Worm (Caenorhabditis elegans) whole organism, mixed stage, embryonic: ENCODE measurements around the gene F46E10.18.

ENCODE experiments used
- M03D4.4 ChIP-seq: sonication (generic microtip); optimal IDR thresholded peaks from 2 replicates; lab custom pipeline; 2017; ENCODE audit warnings: mild to moderate bottlenecking, missing genetic modification characterization, missing compliant biosample characterization
- bed-3 ChIP-seq: fragments of 200-800 bp; sonication (Bioruptor generic); optimal IDR thresholded peaks from 3 replicates; lab custom pipeline; 2018; ENCODE audit warnings: mild to moderate bottlenecking, missing genetic modification characterization, moderate library complexity, missing compliant biosample characterization
- blmp-1 ChIP-seq: fragments of 150-350 bp; optimal IDR thresholded peaks from 2 replicates; lab custom pipeline; 2014; ENCODE audit warnings: missing biosample characterization, missing genetic modification characterization
- ceh-39 ChIP-seq: fragments of 150-350 bp; optimal IDR thresholded peaks from 2 replicates; lab custom pipeline; 2014; ENCODE audit warnings: missing biosample characterization, missing genetic modification characterization
- ceh-43 ChIP-seq: fragments of 200-800 bp; sonication (Bioruptor generic); optimal IDR thresholded peaks from 2 replicates; lab custom pipeline; 2018; ENCODE audit warnings: mild to moderate bottlenecking, missing genetic modification characterization, moderate library complexity, missing compliant biosample characterization
- ceh-83 ChIP-seq: fragments of 200-800 bp; sonication (Bioruptor generic); optimal IDR thresholded peaks from 2 replicates; lab custom pipeline; 2018; ENCODE audit warnings: mild to moderate bottlenecking, missing genetic modification characterization, missing compliant biosample characterization
- ces-1 ChIP-seq: fragments of 150-350 bp; optimal IDR thresholded peaks from 2 replicates; lab custom pipeline; 2014; ENCODE audit warnings: missing biosample characterization, missing genetic modification reagents, missing genetic modification characterization
- cnd-1 ChIP-seq: fragments of 200-800 bp; sonication (Bioruptor generic); optimal IDR thresholded peaks from 2 replicates; lab custom pipeline; 2018; ENCODE audit warnings: mild to moderate bottlenecking, missing genetic modification characterization, missing compliant biosample characterization
- drap-1 ChIP-seq: fragments of 200-800 bp; sonication (Bioruptor generic); optimal IDR thresholded peaks from 3 replicates; lab custom pipeline; 2018; ENCODE audit warnings: mild to moderate bottlenecking, missing genetic modification characterization, missing compliant biosample characterization
- elt-3 ChIP-seq: fragments of 150-350 bp; optimal IDR thresholded peaks from 2 replicates; lab custom pipeline; 2014; ENCODE audit warnings: missing biosample characterization, missing genetic modification characterization
- flh-1 ChIP-seq: fragments of 200-800 bp; sonication (Bioruptor generic); optimal IDR thresholded peaks from 2 replicates; lab custom pipeline; 2018; ENCODE audit warnings: mild to moderate bottlenecking, missing genetic modification characterization, moderate library complexity, missing compliant biosample characterization
- ham-2 ChIP-seq: fragments of 200-800 bp; sonication (Bioruptor generic); optimal IDR thresholded peaks from 2 replicates; lab custom pipeline; 2018; ENCODE audit warnings: mild to moderate bottlenecking, missing genetic modification characterization, missing compliant biosample characterization
- hlh-1 ChIP-seq: fragments of 150-350 bp; optimal IDR thresholded peaks from 2 replicates; lab custom pipeline; 2014; ENCODE audit warnings: missing biosample characterization, missing genetic modification reagents, missing genetic modification characterization
- lin-13 ChIP-seq: fragments of 150-350 bp; optimal IDR thresholded peaks from 2 replicates; lab custom pipeline; 2014; ENCODE audit warnings: missing biosample characterization, missing genetic modification characterization
- lsy-2 ChIP-seq: fragments of 150-350 bp; optimal IDR thresholded peaks from 2 replicates; lab custom pipeline; 2014; ENCODE audit warnings: missing biosample characterization, missing genetic modification characterization
- mab-5 ChIP-seq: fragments of 150-350 bp; optimal IDR thresholded peaks from 2 replicates; lab custom pipeline; 2014; ENCODE audit warnings: missing biosample characterization, missing genetic modification characterization
- mep-1 ChIP-seq: fragments of 150-350 bp; optimal IDR thresholded peaks from 2 replicates; lab custom pipeline; 2017; ENCODE audit warnings: missing biosample characterization, missing genetic modification reagents, missing genetic modification characterization, inconsistent platforms
- mls-2 ChIP-seq: sonication (generic microtip); optimal IDR thresholded peaks from 2 replicates; lab custom pipeline; 2016; ENCODE audit warnings: mild to moderate bottlenecking, missing genetic modification characterization, moderate library complexity, missing compliant biosample characterization
- nhr-12 ChIP-seq: fragments of 150-350 bp; optimal IDR thresholded peaks from 2 replicates; lab custom pipeline; 2014; ENCODE audit warnings: missing biosample characterization, missing genetic modification characterization
- nhr-2 ChIP-seq: fragments of 150-350 bp; optimal IDR thresholded peaks from 2 replicates; lab custom pipeline; 2014; ENCODE audit warnings: missing biosample characterization, missing genetic modification characterization
- nhr-237 ChIP-seq: fragments of 150-350 bp; optimal IDR thresholded peaks from 2 replicates; lab custom pipeline; 2014; ENCODE audit warnings: missing biosample characterization, missing genetic modification characterization
- nhr-76 ChIP-seq: sonication (generic microtip); optimal IDR thresholded peaks from 2 replicates; lab custom pipeline; 2017; ENCODE audit warnings: missing biosample characterization, missing genetic modification characterization
- pha-4 ChIP-seq: fragments of 150-350 bp; optimal IDR thresholded peaks from 2 replicates; lab custom pipeline; 2018; ENCODE audit warnings: missing biosample characterization, missing genetic modification reagents, missing genetic modification characterization
- snpc-4 ChIP-seq: fragments of 150-350 bp; optimal IDR thresholded peaks from 2 replicates; lab custom pipeline; 2014; ENCODE audit warnings: missing biosample characterization, missing genetic modification characterization
- sptf-1 ChIP-seq: sonication (generic microtip); optimal IDR thresholded peaks from 2 replicates; lab custom pipeline; 2017; ENCODE audit warnings: mild to moderate bottlenecking, missing genetic modification characterization, moderate library complexity, missing compliant biosample characterization
- tbx-8 ChIP-seq: fragments of 200-800 bp; sonication (Bioruptor generic); optimal IDR thresholded peaks from 2 replicates; lab custom pipeline; 2018; ENCODE audit warnings: mild to moderate bottlenecking, missing genetic modification characterization, moderate library complexity, missing compliant biosample characterization
- unc-120 ChIP-seq: sonication (generic microtip); optimal IDR thresholded peaks from 2 replicates; lab custom pipeline; 2017; ENCODE audit warnings: missing genetic modification characterization, missing compliant biosample characterization; ENCODE audit not compliant: poor library complexity, severe bottlenecking
- unc-39 ChIP-seq: fragments of 150-350 bp; optimal IDR thresholded peaks from 2 replicates; lab custom pipeline; 2014; ENCODE audit warnings: missing biosample characterization, missing genetic modification characterization
- zip-8 ChIP-seq: fragments of 150-350 bp; optimal IDR thresholded peaks from 2 replicates; lab custom pipeline; 2014; ENCODE audit warnings: missing biosample characterization, missing genetic modification characterization
- ztf-11 ChIP-seq: fragments of 150-350 bp; optimal IDR thresholded peaks from 2 replicates; lab custom pipeline; 2014; ENCODE audit warnings: missing biosample characterization, missing genetic modification characterization

F46E10.18 gene

DNA sequence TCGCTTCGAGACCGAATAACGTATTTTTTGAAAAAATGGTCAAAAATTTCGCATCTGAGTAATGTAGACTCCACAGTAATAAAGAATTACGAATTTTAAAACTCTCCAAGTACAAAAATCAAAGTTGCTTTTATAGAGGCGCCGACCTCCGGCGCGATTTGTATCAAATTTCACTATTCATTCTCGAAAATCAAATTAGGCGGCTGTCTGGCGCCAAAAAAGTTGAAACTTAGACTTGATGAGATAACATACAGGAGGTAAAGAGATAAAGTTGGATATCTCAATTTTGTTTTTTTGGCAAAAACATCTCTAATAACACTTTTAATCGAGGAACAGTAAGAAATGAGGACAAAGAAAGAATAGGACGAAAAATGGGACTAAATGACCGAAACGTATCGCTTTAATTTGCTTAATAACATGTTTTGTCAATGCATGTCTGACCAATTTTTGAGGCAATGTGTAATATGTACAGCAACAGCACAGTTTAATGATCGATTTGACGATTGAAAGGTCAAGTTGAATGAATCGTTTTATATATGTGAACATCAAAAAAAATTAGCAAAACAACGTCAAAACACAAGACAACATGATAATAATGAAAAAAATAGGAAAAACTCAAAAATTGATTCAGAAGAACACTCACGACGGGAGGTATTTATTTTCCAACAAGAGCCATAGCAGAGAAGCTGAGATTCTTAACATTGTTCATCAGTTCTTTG lies 14.4 kb upstream of the F46E10.18 start:
- TF ChIP-seq nhr-237 (no peak), sptf-1 (no peak)

DNA sequence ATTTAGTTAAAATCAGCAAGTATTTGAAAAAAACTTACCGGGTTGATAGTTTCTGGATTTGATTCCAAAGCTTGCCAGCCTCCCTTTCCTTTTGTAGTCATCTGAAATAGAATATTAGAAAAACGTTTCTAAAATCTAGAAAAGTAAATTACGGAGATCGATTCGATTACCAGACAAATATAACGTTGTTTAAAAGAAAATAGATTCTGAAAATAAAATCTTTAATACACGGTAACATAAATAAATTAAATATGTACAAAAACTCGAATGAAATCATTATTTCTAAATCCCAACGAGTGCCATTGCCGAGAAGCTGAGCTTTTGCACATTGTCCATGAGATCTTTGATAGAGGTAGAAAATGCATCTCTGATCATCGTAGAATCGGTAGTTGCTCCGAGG lies 12.1 kb upstream of the F46E10.18 start, which contains the start of gene ubh-3:
ubh-3 (minus strand) TSS at position 101 of the 400 bp plus-strand sequence.
- no peak for TF ChIP-seq bed-3 (GFP tag; lab: Kevin White, UChicago)
- no peak for TF ChIP-seq ces-1 (GFP tag; lab: Kevin White, UChicago)
- no peak for TF ChIP-seq nhr-12 (tag; lab: Kevin White, UChicago)
- no peak for TF ChIP-seq drap-1

DNA sequence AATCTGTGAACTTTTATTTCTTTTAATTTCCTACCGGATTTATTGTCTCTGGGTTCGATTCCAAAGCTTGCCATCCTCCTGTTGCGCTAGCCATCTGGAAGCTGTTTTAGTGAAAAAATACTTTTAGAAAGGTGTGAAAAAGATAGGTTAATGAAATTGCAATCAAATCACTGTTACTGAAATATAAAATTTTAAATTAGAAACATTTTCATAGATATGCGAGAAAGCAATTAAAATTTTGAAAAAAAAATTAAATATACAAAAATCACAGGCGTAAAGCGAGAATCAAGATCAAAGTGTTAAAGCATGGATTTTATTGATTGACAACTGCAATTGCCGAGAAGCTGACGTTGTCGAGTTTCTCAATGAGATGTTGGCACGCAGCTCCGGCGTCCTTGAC lies 11.1 kb upstream of the F46E10.18 start, which contains the start of gene ubh-2:
ubh-2 (minus strand) TSS at position 101 of the 400 bp plus-strand sequence.
- TF ChIP-seq flh-1 (no peak), snpc-4 (no peak), cnd-1 (tag; lab: Kevin White, UChicago) (no peak), blmp-1 (tag; lab: Kevin White, UChicago) (no peak)

DNA sequence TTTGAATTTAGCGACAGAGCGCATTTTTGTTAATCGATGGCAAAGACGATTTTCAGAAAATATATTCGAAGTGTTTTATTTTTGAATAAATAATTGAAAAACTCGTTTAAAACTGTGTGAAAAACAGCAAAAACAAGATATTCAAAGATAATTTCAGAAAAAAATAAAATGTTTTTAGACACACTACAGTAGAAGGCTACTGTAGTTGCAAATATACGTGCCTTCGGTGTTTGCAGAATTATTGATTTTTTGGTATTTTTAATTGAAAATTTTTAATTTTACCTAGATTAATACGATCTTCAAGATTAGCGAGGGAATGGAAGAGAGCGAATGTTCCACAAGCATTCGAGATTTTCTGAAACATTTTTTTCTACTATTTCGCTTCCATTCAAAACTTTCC lies 10.2 kb upstream of the F46E10.18 start:
- TF ChIP-seq zip-8 (tag; lab: Kevin White, UChicago), result no peak
- TF ChIP-seq unc-120 (tag; lab: Kevin White, UChicago), result no peak
- TF ChIP-seq mls-2 (tag; lab: Kevin White, UChicago), result no peak
- no peak for TF ChIP-seq M03D4.4 (tag; lab: Kevin White, UChicago)
- no peak for TF ChIP-seq ceh-83 (GFP tag; lab: Kevin White, UChicago)
- no peak for TF ChIP-seq pha-4 (tag; lab: Kevin White, UChicago)
- no peak for TF ChIP-seq mep-1 (tag; lab: Kevin White, UChicago)
- no peak for TF ChIP-seq sptf-1
- TF ChIP-seq bed-3 (GFP tag; lab: Kevin White, UChicago), result no peak
- no peak for TF ChIP-seq nhr-2 (tag; lab: Kevin White, UChicago)

DNA sequence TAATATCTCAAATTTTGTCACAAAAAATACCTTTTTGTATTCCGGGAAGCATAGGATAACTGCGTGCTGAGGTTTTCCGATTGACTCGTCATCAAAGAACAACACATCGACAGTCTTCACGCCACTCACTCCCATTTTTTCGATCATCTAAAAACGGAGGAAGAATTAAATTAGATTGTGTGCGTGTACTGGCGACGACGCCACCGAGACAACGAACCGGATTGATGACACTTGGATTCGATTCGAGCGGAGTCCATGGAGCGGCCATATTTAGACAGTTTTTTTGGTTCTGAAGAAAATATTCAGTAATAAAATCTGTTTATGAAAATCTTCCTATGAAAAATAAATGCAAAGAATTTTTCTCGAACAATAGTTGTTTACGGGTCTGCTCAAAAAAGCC lies 9.7 kb upstream of the F46E10.18 start, which contains the start of gene ubh-1:
ubh-1 (minus strand) TSS at position 289 of the 400 bp plus-strand sequence.
- TF ChIP-seq elt-3 (tag; lab: Kevin White, UChicago) (no peak), nhr-76 (tag; lab: Kevin White, UChicago) (no peak), mep-1 (tag; lab: Kevin White, UChicago) (no peak), ces-1 (GFP tag; lab: Kevin White, UChicago) (no peak), ceh-39 (no peak), ceh-43 (GFP tag; lab: Kevin White, UChicago) (no peak), tbx-8 (GFP tag; lab: Kevin White, UChicago) (no peak), lsy-2 (tag; lab: Kevin White, UChicago) (no peak), ceh-83 (GFP tag; lab: Kevin White, UChicago) (no peak), M03D4.4 (tag; lab: Kevin White, UChicago) (no peak), hlh-1 (no peak), bed-3 (GFP tag; lab: Kevin White, UChicago) (no peak), mls-2 (tag; lab: Kevin White, UChicago) (no peak), drap-1 (no peak), unc-39 (tag; lab: Kevin White, UChicago) (no peak), mab-5 (tag; lab: Kevin White, UChicago) (no peak), snpc-4 (no peak), lin-13 (tag; lab: Kevin White, UChicago) (no peak), flh-1 (no peak)

DNA sequence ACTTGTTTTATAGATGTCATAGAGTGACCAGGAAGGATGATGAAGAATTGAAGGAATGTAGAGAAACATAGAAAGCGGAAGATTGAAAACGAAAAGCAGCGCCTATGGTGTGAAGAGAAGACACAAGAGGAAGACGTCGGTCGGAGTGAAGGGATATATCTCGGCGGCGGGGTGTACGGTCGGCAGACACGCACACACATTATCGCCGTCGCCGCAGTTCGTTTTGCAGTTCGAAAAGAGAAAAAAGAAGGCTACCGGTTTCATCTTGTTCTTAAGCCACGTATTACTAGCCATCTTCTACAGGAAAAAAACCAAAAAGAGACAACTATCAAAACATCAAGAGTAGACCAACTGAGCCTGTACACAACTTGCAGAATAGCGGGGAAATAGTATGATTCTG lies 7.5 kb upstream of the F46E10.18 start:
- TF ChIP-seq ztf-11 (tag; lab: Kevin White, UChicago), result no peak
- no peak for TF ChIP-seq nhr-12 (tag; lab: Kevin White, UChicago)
- TF ChIP-seq ham-2 (GFP tag; lab: Kevin White, UChicago), result peak; percentile 29
